Worm (Caenorhabditis elegans): ENCODE results near the gene gpx-3.
"Not testable (repeated sequence)": the region's sequence is repeated elsewhere in the genome, so short reads cannot be mapped to it uniquely, and the experiment has no call there.

Gene gpx-3

DNA sequence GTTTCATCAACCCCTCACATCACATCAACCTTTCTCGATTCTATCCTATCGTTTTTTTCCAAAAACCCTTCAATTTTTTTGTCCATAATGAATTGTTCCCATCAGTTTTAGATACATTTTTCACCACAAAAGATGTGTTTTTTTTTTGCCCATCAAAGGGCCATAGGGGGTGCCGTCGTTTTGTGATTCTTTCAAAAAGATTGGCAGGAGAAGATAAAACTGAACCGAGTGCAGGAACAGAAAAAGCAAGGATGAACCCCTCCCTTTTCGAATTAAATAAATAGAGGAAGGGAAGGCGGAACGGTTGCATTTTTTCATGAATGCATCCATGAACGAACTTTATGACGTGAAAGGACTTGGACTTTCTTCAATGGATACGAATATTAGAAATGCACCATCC lies 29.2 kb downstream of the gpx-3 start, which contains the start of gene C11E4.7:
Gene C11E4.7, plus strand, starts transcription at position 301 of the 400 bp plus-strand sequence.
- TF ChIP-seq blmp-1 (tag; optimal IDR thresholded peaks at IDR 0.05; ENCODE audit: insufficient read depth), result no peak
- no peak for TF ChIP-seq sma-3 (GFP tag; optimal IDR thresholded peaks at IDR 0.05)
- no peak for TF ChIP-seq lin-39 (tag; optimal IDR thresholded peaks at IDR 0.05)
- TF ChIP-seq Y55F3AM.14 (GFP tag; optimal IDR thresholded peaks at IDR 0.05), result no peak
- no peak for TF ChIP-seq unc-39 (tag; optimal IDR thresholded peaks at IDR 0.05)
- no peak for TF ChIP-seq aly-2 (tag; optimal IDR thresholded peaks at IDR 0.05)
- TF ChIP-seq ama-1 (optimal IDR thresholded peaks at IDR 0.05), result no peak
- no peak for TF ChIP-seq fos-1 (tag; optimal IDR thresholded peaks at IDR 0.05)
- TF ChIP-seq mdl-1 (tag; optimal IDR thresholded peaks at IDR 0.05), result no peak
- TF ChIP-seq snpc-4 (tag; optimal IDR thresholded peaks at IDR 0.05), result no peak
- TF ChIP-seq lsy-2 (tag; optimal IDR thresholded peaks at IDR 0.05), result no peak
- TF ChIP-seq dmd-4 (tag; optimal IDR thresholded peaks at IDR 0.05), result no peak
- no peak for TF ChIP-seq sem-4 (tag; optimal IDR thresholded peaks at IDR 0.05)

DNA sequence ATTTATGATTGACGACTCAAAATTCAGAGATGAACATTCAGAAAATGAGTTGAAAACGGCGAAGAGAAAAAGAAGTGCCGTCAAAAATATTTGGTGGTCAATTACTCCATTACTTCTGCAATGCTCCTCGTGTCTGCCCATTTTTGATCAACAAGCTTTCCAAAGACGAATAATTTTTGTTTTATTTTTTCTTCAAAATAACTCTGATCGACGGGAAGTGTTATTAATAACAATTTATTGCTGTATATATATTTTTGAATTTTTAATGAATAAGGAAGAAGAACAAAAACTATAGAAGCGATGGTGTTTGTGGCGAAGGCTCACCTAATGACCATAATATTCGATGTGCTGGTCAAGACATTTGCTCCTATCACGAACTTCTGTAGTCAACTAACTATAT lies 32.4 kb downstream of the gpx-3 start, which contains the start of gene C11E4.8:
Gene C11E4.8, plus strand, starts transcription at position 301 of the 400 bp plus-strand sequence.
- TF ChIP-seq lin-39 (tag; optimal IDR thresholded peaks at IDR 0.05) (no peak), peb-1 (tag; optimal IDR thresholded peaks at IDR 0.05) (no peak), R02D3.7 (tag; optimal IDR thresholded peaks at IDR 0.05) (no peak), egl-27 (tag; optimal IDR thresholded peaks at IDR 0.05) (no peak), crh-2 (tag; optimal IDR thresholded peaks at IDR 0.05) (no peak), nhr-77 (tag; optimal IDR thresholded peaks at IDR 0.05) (no peak), ztf-4 (tag; optimal IDR thresholded peaks at IDR 0.05) (no peak), nhr-11 (tag; optimal IDR thresholded peaks at IDR 0.05) (no peak)

DNA sequence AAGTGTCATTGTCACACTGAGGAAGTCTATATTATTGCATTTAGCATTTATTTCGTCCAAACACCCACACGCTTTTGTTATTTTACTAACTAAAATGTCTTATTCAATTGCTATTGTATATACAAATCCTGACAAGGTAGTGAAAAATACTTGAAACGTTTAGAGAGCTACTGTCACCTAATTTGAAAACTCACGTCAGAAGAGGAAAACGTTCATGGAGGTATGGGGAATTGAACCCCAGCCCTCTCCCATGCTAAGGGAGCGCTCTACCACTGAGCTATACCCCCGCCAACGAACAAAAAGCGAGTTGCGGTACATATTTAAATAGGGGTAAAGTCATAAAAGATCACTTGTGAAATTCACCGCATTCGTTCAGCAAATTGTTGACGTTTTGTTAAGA lies 34.9 kb downstream of the gpx-3 start:
- TF ChIP-seq nhr-21 (tag; optimal IDR thresholded peaks at IDR 0.05) (peak; percentile 68), nhr-10 (tag; optimal IDR thresholded peaks at IDR 0.05) (no peak), ceh-16 (tag; optimal IDR thresholded peaks at IDR 0.05) (no peak), alr-1 (tag; optimal IDR thresholded peaks at IDR 0.05) (no peak), snpc-4 (tag; optimal IDR thresholded peaks at IDR 0.05) (no peak), ztf-11 (tag; optimal IDR thresholded peaks at IDR 0.05) (no peak), sma-3 (GFP tag; optimal IDR thresholded peaks at IDR 0.05) (peak; percentile 15), ZK546.5 (tag; optimal IDR thresholded peaks at IDR 0.05) (no peak), blmp-1 (tag; optimal IDR thresholded peaks at IDR 0.05; ENCODE audit: insufficient read depth) (no peak), fos-1 (tag; optimal IDR thresholded peaks at IDR 0.05) (peak; percentile 31), nhr-237 (tag; optimal IDR thresholded peaks at IDR 0.05) (no peak), unc-39 (tag; optimal IDR thresholded peaks at IDR 0.05) (no peak), sma-9 (GFP tag; optimal IDR thresholded peaks at IDR 0.05) (peak; percentile 55), sma-9 (tag; optimal IDR thresholded peaks at IDR 0.05) (no peak), aly-2 (tag; optimal IDR thresholded peaks at IDR 0.05) (no peak), lsy-2 (tag; optimal IDR thresholded peaks at IDR 0.05) (no peak), lin-39 (tag; optimal IDR thresholded peaks at IDR 0.05) (no peak), F13H6.1 (tag; optimal IDR thresholded peaks at IDR 0.05) (no peak), zag-1 (tag; optimal IDR thresholded peaks at IDR 0.05) (no peak), mab-5 (tag; optimal IDR thresholded peaks at IDR 0.05) (no peak), elt-3 (tag; optimal IDR thresholded peaks at IDR 0.05) (no peak), C34F6.9 (tag; optimal IDR thresholded peaks at IDR 0.05) (no peak), gmeb-1 (tag; optimal IDR thresholded peaks at IDR 0.05) (no peak), nhr-25 (tag; optimal IDR thresholded peaks at IDR 0.05) (no peak), elt-1 (tag; optimal IDR thresholded peaks at IDR 0.05) (no peak), ama-1 (optimal IDR thresholded peaks at IDR 0.05) (no peak)

DNA sequence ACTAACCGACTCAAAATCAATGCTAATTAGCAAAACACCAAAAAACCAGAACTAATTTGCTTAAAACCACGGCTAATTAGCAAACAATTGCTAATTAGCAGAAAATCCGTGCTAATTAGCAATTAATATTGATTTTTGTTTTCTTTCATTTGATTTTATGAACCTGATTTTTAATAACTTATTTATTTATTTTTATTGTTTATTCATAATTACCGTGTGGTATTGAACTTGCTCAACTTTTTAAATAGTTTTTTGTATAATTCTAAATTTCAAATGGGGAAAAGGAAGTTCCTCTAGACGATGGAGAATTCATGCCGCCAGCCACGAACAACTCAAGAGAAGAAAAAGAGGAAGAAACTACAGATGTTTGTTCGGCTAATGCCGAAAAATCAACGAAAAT lies 38.1 kb downstream of the gpx-3 start, which contains the start of gene F34H10.1:
Gene F34H10.1, plus strand, starts transcription at position 301 of the 400 bp plus-strand sequence.
- TF ChIP-seq ZK546.5, skn-1, alr-1 (tag; optimal IDR thresholded peaks at IDR 0.05): not testable (repeated sequence)
